Worm (Caenorhabditis elegans): ENCODE data around the gene fbxc-27.
"Not testable (repeated sequence)": the region's sequence is repeated elsewhere in the genome, so short reads cannot be mapped to it uniquely, and the experiment has no call there.

Gene fbxc-27

ce11 chrII:915206-915605 is 5.6 kb downstream of the fbxc-27 start:
- no peak for TF ChIP-seq unc-62 (GFP tag; optimal IDR thresholded peaks at IDR 0.05)

DNA sequence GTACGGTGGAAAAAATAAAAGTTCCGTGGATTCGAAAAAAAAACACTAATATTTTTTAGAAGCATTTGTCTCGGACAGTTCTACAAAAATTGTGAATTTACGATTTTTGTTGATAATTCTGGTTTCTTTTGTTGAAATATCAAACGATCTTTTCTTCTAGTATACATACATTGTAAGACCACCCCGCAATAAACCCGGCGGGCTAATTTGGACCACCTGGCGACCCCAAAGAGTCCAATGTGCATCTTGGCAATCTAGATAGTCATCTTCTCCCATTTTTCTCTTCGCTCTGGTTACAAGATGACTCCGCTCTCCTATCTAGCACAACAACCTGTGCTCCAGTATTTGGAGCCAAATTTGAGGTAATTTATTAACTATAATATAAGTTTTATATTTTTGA is 6.2 kb downstream of the fbxc-27 start, which contains the start of gene fbxc-29:
fbxc-29 (plus strand) TSS at position 301 of the 400 bp plus-strand sequence.
- TF ChIP-seq unc-62 (GFP tag; optimal IDR thresholded peaks at IDR 0.05), result no peak

DNA sequence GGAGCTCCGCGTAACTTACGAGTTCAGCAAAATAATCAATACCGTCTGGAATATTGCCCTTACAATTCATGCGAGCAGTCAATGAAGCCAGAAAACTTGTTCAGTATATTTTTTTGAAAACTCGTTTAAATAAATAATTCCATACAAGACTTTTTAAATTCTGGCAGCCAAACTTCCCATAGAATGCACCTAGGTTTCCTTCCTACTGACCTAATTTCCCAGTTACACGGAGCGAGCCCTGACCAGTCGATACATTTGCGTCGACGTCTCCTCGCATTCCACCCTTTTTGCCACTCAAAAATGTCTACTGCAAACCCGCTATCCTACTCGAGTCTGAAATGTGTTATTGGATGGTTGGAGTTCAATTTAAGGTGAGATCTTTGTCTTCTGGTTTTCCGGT is 7.8 kb downstream of the fbxc-27 start, which contains the start of gene fbxc-30:
fbxc-30 (plus strand) TSS at position 301 of the 400 bp plus-strand sequence.
- no peak for TF ChIP-seq unc-62 (GFP tag; optimal IDR thresholded peaks at IDR 0.05)

- TF ChIP-seq unc-62 (GFP tag; optimal IDR thresholded peaks at IDR 0.05), result no peak
Measured at ce11 chrII:920326-920725, 10.8 kb downstream of the fbxc-27 start.

ce11 chrII:922778-923177 is 13.2 kb downstream of the fbxc-27 start:
- TF ChIP-seq unc-62 (GFP tag; optimal IDR thresholded peaks at IDR 0.05), result no peak

ce11 chrII:923521-923920 is 14.0 kb downstream of the fbxc-27 start, which contains the start of gene fbxc-28:
TSS of gene fbxc-28 (plus strand) at chrII:923821.
- TF ChIP-seq unc-62 (GFP tag; optimal IDR thresholded peaks at IDR 0.05), result no peak

DNA sequence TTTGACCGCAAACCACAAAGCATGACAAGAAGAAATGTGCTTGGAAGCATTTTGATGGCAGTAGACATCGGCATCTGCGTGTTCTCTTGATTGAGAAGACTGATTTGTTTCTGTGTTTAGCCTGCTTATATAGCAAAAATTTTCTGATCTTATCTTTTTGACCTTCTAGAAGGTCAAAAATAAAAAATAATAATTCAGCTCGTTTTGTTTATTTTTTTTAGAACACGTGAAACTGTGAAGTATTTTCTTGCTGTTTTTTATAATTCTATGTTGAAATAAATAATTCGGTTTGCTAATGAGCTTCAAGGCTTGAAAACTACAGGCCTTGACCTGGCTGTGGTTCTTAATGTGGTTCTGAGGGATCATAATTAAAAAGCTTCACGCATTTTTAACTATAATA is 17.8 kb downstream of the fbxc-27 start, which contains the start of gene R07C3.13:
R07C3.13 (minus strand) TSS at position 101 of the 400 bp plus-strand sequence.
- no peak for TF ChIP-seq unc-62 (GFP tag; optimal IDR thresholded peaks at IDR 0.05)

DNA sequence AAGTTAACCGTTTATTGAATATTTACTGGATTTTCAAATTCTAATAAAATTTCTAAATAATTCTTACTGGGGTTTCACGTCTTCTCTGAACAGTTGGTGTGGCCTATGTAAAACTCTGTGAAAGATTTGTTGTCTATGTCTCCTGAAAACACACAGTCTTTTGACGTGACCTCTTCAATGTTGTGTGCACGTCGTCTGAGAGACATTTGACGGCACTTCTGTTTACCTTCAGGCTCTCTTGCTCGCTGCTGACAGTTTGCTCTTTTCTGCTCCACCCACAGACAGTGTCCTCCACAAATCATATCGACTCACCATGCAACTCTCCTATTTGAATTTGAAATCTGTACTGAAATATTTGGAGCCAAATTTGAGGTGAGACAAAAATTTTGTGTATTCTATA is 21.3 kb downstream of the fbxc-27 start, which contains the start of gene fbxc-34:
fbxc-34 (plus strand) TSS at position 301 of the 400 bp plus-strand sequence.
- not testable (repeated sequence) for TF ChIP-seq unc-62 (GFP tag; optimal IDR thresholded peaks at IDR 0.05)

DNA sequence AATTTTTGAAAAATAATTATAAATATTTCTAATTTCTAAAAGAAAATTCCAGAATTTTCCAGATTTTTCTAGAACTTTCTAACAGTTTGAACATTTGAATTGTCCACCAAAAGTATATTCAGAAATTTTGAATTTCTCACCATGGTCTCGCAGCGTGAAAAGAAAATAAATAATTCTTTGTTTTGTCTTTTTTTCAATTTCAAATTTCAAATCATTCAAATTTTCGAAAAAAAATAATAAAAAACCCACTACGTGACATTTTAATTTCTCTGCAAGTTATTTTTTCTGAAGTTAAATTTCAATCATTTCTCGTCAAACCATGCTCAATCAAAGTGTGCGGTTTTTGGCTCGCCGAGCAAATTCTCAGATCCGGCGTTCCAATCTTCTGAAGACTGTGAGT is 23.1 kb downstream of the fbxc-27 start, which contains the start of gene acs-15:
acs-15 (plus strand) TSS at position 301 of the 400 bp plus-strand sequence.
- no peak for TF ChIP-seq unc-62 (GFP tag; optimal IDR thresholded peaks at IDR 0.05)

- no peak for TF ChIP-seq unc-62 (GFP tag; optimal IDR thresholded peaks at IDR 0.05)
Measured at ce11 chrII:937265-937664, 27.7 kb downstream of the fbxc-27 start.

DNA sequence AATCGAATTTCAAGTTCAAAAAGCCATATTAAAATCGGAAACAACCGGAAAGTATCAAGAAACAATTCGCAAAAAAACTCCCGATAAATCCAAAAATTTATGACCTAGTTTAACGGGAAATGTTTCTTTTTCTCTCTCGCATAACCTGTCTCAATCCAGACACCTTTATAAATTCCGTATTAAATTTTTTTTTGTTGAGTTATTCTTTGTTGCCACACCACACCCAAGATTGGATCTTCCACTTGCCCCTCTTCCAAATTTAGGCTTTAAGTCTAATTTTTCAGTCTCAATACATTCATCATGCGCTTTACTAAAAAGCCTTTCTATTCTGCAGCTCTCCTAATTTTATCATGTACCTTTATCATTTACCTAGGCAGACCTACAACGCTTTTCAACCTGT is 29.0 kb downstream of the fbxc-27 start, which contains the start of gene R07C3.3:
R07C3.3 (plus strand) TSS at position 301 of the 400 bp plus-strand sequence.
- no peak for TF ChIP-seq unc-62 (GFP tag; optimal IDR thresholded peaks at IDR 0.05)

DNA sequence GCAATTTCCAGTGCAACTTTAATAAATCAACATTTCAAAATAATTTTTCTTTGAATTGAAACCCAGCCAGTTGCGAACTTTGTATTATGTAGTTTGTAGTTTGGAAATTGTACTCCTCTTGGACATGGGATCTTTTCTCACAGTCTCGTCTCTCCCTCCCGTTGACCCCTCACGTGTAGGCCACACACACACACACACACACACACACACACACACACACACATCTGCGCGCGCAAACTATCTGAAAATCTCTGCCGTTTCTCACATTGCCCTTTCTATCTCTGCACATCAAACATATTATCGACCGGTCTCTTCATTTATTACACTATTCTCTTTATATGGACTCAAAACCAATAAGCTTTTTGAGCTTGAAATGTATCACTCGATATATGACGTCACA is 31.2 kb downstream of the fbxc-27 start, which contains the start of gene fbxc-36:
fbxc-36 (plus strand) TSS at position 205 of the 400 bp plus-strand sequence.
- TF ChIP-seq unc-62 (GFP tag; optimal IDR thresholded peaks at IDR 0.05), result no peak

DNA sequence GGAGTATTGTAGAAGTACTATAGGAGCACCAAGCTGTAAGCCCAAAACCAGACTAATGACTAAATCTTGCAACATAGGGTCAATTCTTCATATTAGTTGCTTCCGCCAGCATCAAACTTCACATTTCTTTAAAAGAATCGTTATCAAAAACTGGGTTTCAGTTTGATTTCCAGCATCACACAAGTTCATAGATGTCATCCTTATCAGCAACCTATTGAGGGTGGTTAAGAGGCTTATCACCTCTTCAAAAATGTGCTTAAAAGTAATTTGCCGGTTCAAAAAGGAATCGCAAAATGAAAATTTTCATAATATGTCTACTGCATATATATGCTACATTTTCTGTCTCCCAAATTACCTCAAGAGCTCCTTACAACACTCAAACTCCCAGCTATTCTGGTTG is 34.2 kb downstream of the fbxc-27 start, which contains the start of gene clec-43:
clec-43 (plus strand) TSS at position 294 of the 400 bp plus-strand sequence.
- no peak for TF ChIP-seq unc-62 (GFP tag; optimal IDR thresholded peaks at IDR 0.05)

- no peak for TF ChIP-seq unc-62 (GFP tag; optimal IDR thresholded peaks at IDR 0.05)
Measured at ce11 chrII:948091-948490, 38.5 kb downstream of the fbxc-27 start, which contains the start of gene fbxc-32. TSS of gene fbxc-32 (minus strand) at chrII:948191.

DNA sequence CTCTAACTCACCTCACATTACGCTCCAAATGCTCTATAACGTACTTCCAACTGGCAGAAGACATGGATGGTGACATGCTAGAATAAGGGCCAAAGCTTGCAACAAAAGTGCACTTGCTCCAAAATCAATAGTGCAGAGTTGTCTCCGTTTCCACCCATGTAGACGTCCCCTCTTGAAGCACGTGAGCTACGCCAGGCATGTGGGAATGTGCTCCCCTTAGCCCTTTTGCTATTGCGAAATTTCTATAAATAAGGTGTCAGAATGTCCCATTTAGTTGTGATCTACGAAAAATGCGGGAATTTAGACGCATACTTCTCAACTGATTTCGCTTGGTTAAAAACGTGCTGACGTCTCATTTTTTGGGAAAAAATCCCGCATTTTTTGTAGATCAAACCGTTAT is 40.8 kb downstream of the fbxc-27 start:
- TF ChIP-seq unc-62 (GFP tag; optimal IDR thresholded peaks at IDR 0.05), result no peak

ce11 chrII:953052-953451 is 43.5 kb downstream of the fbxc-27 start:
- no peak for TF ChIP-seq unc-62 (GFP tag; optimal IDR thresholded peaks at IDR 0.05)

DNA sequence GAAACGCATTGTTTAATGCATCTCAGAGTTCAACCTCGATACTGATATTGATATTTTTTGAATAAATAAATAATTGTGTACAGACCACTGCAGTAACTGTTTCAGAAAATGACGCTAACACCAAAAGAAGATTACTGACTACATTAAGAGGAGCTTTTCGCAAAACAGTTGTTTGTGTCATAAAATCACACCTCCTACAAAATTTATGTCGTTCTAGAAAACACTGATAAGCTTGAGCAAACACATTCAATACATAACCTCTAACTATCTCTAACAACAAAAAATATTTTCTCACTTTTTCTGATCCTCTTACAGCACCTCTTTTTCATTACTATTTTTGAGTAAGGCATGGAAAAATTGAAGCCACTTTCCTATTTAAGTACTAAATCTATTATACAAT is 45.1 kb downstream of the fbxc-27 start, which contains the start of gene fbxc-7:
fbxc-7 (plus strand) TSS at position 301 of the 400 bp plus-strand sequence.
- not testable (repeated sequence) for TF ChIP-seq unc-62 (GFP tag; optimal IDR thresholded peaks at IDR 0.05)
